Worm (Caenorhabditis elegans): ENCODE data around the gene gldi-10.

DNA sequence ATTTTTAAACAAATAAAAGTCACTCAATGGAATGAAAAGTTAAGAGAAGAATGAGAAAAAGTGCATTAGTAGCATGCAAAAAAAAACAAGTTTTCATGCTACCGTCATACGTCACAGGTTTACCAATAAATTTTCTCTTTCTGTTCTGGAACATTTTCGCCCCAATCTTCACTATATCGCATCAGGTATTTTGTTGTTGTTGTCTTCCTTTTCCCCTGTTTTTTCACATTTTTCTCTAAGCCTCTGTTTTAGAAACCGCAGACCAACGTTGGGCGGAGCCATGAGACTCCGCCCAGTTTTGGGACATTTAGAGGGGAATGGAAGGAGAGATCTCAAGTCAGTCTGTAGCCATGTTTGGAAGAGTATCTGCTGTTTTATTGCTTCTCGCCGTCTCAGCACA is 10.7 kb upstream of the gldi-10 start, which contains the start of gene msa-1:
- TF ChIP-seq ztf-3 (GFP tag; optimal IDR thresholded peaks at IDR 0.05) (no peak), ceh-91 (GFP tag; IDR thresholded peaks at IDR 0.05) (no peak), zim-3 (tag; optimal IDR thresholded peaks at IDR 0.05) (no peak), rcor-1 (GFP tag; IDR thresholded peaks at IDR 0.05) (no peak), lin-54 (GFP tag; optimal IDR thresholded peaks at IDR 0.05) (no peak), snpc-1.1 (tag; optimal IDR thresholded peaks at IDR 0.05; ENCODE audit: insufficient read depth) (no peak), F55B11.4 (tag; optimal IDR thresholded peaks at IDR 0.05; ENCODE audit: borderline replicate concordance, insufficient read depth) (no peak), nfya-1 (tag; optimal IDR thresholded peaks at IDR 0.05; ENCODE audit: borderline replicate concordance, insufficient read depth) (no peak), dpl-1 (GFP tag; optimal IDR thresholded peaks at IDR 0.05) (no peak)

All from whole organism, young adult.